Worm (Caenorhabditis elegans): ENCODE data around the gene srg-37.

Gene srg-37

ce11 chrX:14185631-14186030 lies 49.2 kb downstream of the srg-37 start (continued):
- TF ChIP-seq alr-1 (tag; optimal IDR thresholded peaks at IDR 0.05; ENCODE audit: borderline replicate concordance) (no peak), lin-39 (tag; optimal IDR thresholded peaks at IDR 0.05) (no peak), egl-13 (tag; optimal IDR thresholded peaks at IDR 0.05) (no peak), dsc-1 (tag; optimal IDR thresholded peaks at IDR 0.05) (peak; percentile 99)
